Fruit fly (Drosophila melanogaster) Kc167 (cell line): ENCODE results near the gene CG3984.

Experiments
- Sin3A ChIP-seq: fragments of >200 bp; optimal IDR thresholded peaks from 2 replicates; lab custom pipeline; 2018; ENCODE audit warnings: missing external identifiers
- h ChIP-seq: fragments of >200 bp; optimal IDR thresholded peaks from 3 replicates; lab custom pipeline; 2018; ENCODE audit warnings: missing external identifiers
- insv ChIP-seq: fragments of >200 bp; optimal IDR thresholded peaks from 3 replicates; lab custom pipeline; 2018; ENCODE audit warnings: missing external identifiers
- psq ChIP-seq: fragments of >200 bp; optimal IDR thresholded peaks from 2 replicates; lab custom pipeline; 2017; ENCODE audit warnings: missing external identifiers
- ttk ChIP-seq: sonication (Bioruptor generic); optimal IDR thresholded peaks from 2 replicates; lab custom pipeline; 2017; ENCODE audit warnings: missing external identifiers

DNA sequence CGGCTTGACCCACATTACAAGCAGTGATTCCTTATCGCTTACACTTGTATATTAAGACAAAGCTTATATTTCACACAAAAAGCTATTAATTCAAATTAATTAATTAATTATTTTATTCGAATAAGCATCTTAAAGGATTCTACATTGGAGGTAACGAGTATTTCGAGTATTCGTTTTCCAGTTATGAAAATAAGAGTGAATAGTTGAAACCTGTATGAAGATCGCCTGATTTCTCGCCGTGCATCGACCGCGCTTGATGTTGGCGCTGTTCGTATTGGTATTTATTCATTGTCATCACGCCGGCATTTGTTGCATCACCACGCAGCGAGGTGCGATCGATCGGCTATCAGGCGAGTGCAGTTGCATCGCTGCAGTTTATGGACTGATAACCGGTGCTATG is 8.5 kb downstream of the CG3984 start:
- TF ChIP-seq psq (lab: Kevin White, UChicago) = no peak
- no peak for TF ChIP-seq h (lab: Kevin White, UChicago)
- TF ChIP-seq ttk (lab: Kevin White, UChicago) = no peak
- TF ChIP-seq Sin3A (lab: Kevin White, UChicago) = no peak
- no peak for TF ChIP-seq insv (lab: Kevin White, UChicago)
